Worm (Caenorhabditis elegans) whole organism, midembryonic: ENCODE data around the gene C56E6.2.

ENCODE experiments used
- flt-1 ChIP-seq: fragments of 200-800 bp; sonication (Bioruptor generic); IDR thresholded peaks from 2 replicates; pipeline ENCODE4 v1.3.6; 2022; ENCODE audit warnings: missing genetic modification characterization, missing compliant biosample characterization
- klf-2 ChIP-seq: fragments of 200-800 bp; sonication (Bioruptor generic); conservative IDR thresholded peaks from 2 replicates; pipeline ENCODE4 v1.3.6; 2022; ENCODE audit warnings: missing genetic modification reagents, missing genetic modification characterization, missing compliant biosample characterization
- med-1 ChIP-seq: sonication (generic microtip); optimal IDR thresholded peaks from 2 replicates; lab custom pipeline; 2017; ENCODE audit warnings: missing genetic modification characterization, mild to moderate bottlenecking, missing compliant biosample characterization, antibody characterized with exemption, missing genetic modification reagents; ENCODE audit not compliant: insufficient read depth
- tab-1 ChIP-seq: fragments of 200-800 bp; sonication (Bioruptor generic); IDR thresholded peaks from 2 replicates; pipeline ENCODE4 v1.3.6; 2022; ENCODE audit warnings: missing genetic modification characterization, missing compliant biosample characterization
- ztf-23 ChIP-seq: fragments of 200-800 bp; sonication (Bioruptor generic); IDR thresholded peaks from 2 replicates; pipeline ENCODE4 v1.3.6; 2022; ENCODE audit warnings: missing genetic modification reagents, missing genetic modification characterization, missing compliant biosample characterization
- ztf-29 ChIP-seq: fragments of 200-800 bp; sonication (Bioruptor generic); IDR thresholded peaks from 2 replicates; pipeline ENCODE4 v1.3.6; 2022; ENCODE audit warnings: missing genetic modification reagents, missing genetic modification characterization, missing compliant biosample characterization

DNA sequence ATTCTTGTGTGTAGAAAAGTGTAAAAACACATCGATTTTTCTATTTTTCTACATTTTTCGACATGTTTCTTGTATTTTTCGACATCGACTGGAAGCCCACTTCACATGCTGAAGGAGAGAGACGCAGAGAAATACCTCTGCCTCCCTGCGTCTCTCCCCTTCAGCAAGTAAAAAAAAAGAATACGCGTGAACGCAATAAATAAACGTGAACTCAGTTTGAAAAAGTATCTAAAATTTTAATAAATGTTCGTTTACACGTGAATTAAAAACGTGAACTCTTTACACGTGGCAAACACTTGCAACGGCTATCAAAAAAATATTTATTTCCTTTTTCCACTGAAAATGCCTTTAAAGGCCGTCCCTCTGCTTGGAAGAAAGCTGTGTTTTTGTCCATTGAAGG lies 21.9 kb upstream of the C56E6.2 start, which contains the start of gene R05G9.1:
- TF ChIP-seq tab-1 (no peak), ztf-23 (GFP tag; lab: Robert Waterston, UW) (no peak), klf-2 (GFP tag; lab: Robert Waterston, UW) (no peak), med-1 (no peak), flt-1 (GFP tag; lab: Robert Waterston, UW) (no peak), ztf-29 (no peak)
